Fruit fly (Drosophila melanogaster): Measurements from ENCODE around the gene CG31633.

The CG31633 gene

dm6 chr2L:6644421-6645059 is 11.6 kb downstream of the CG31633 start:
- TF ChIP-seq tai (GFP tag; optimal IDR thresholded peaks at IDR 0.05) (peak; percentile 35), Hnf4 (GFP tag; optimal IDR thresholded peaks at IDR 0.05) (no peak), sage (GFP tag; optimal IDR thresholded peaks at IDR 0.05) (peak; percentile 51), dsf (GFP tag; optimal IDR thresholded peaks at IDR 0.05; ENCODE audit: borderline replicate concordance) (no peak), h (GFP tag; optimal IDR thresholded peaks at IDR 0.05) (no peak), N (GFP tag; optimal IDR thresholded peaks at IDR 0.05) (no peak), Hr83 (GFP tag; optimal IDR thresholded peaks at IDR 0.05; ENCODE audit: poor library complexity, severe bottlenecking) (no peak), foxo (GFP tag; optimal IDR thresholded peaks at IDR 0.05) (peak in 1 of 2 experiments; percentile 67), lola (GFP tag; optimal IDR thresholded peaks at IDR 0.05) (peak; percentile 13), CG32264 (GFP tag; optimal IDR thresholded peaks at IDR 0.05) (peak; percentile 11), ey (GFP tag; optimal IDR thresholded peaks at IDR 0.05) (no peak), Dif (GFP tag; optimal IDR thresholded peaks at IDR 0.05; ENCODE audit: partially characterized antibody) (no peak), Sp1 (GFP tag; optimal IDR thresholded peaks at IDR 0.05) (peak; percentile 4), brk (GFP tag; optimal IDR thresholded peaks at IDR 0.05) (peak; percentile 8), Rel (GFP tag; optimal IDR thresholded peaks at IDR 0.05) (peak; percentile 61), Rel (tag; optimal IDR thresholded peaks at IDR 0.05) (no peak), Mio (GFP tag; optimal IDR thresholded peaks at IDR 0.05) (no peak), sv (GFP tag; optimal IDR thresholded peaks at IDR 0.05) (no peak), Abd-B (GFP tag; optimal IDR thresholded peaks at IDR 0.05) (no peak), psq (GFP tag; optimal IDR thresholded peaks at IDR 0.05) (peak; percentile 97), Jra (GFP tag; optimal IDR thresholded peaks at IDR 0.05) (no peak), Vsx2 (GFP tag; optimal IDR thresholded peaks at IDR 0.05; ENCODE audit: partially characterized antibody) (peak; percentile 7), rgr (GFP tag; optimal IDR thresholded peaks at IDR 0.05) (peak; percentile 4), CrebA (GFP tag; optimal IDR thresholded peaks at IDR 0.05; ENCODE audit: borderline replicate concordance) (no peak)

DNA sequence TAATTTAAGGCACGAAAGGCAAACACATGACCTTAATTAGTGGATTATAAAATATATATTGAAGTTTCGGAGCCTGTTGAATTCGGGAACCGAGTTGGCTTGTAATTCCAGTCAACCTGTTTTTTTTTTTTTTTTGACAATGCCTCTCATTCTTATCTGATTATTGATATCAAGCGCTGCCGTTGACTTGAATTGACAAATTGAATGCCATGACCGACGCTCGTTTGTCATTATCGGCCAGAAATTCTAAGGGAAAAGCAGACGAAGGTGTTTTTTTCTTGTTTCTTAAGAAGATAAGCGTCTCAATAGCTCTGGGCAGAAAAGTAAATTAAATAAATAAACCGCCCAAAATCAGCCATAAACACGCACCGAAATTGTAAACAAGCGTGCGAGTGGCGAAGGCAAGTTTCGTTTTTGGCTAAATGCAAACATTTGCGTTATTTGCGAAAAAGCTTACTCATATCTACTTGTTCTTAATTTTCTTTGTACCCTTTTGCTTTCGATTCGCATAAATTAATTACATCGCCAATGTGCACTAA is 12.8 kb downstream of the CG31633 start:
- no peak for TF ChIP-seq dmrt93B (GFP tag; optimal IDR thresholded peaks at IDR 0.05)
- no peak for TF ChIP-seq Hr83 (GFP tag; optimal IDR thresholded peaks at IDR 0.05; ENCODE audit: poor library complexity, severe bottlenecking)
- TF ChIP-seq dsf (GFP tag; optimal IDR thresholded peaks at IDR 0.05; ENCODE audit: borderline replicate concordance), result no peak
- TF ChIP-seq brk (GFP tag; optimal IDR thresholded peaks at IDR 0.05), result no peak
- no peak for TF ChIP-seq tai (GFP tag; optimal IDR thresholded peaks at IDR 0.05)
- TF ChIP-seq sage (GFP tag; optimal IDR thresholded peaks at IDR 0.05), result peak; percentile 25
- no peak for TF ChIP-seq Dfd (GFP tag; optimal IDR thresholded peaks at IDR 0.05)
- no peak for TF ChIP-seq fru (GFP tag; optimal IDR thresholded peaks at IDR 0.05)
- no peak for TF ChIP-seq br (GFP tag; optimal IDR thresholded peaks at IDR 0.05)
- no peak for TF ChIP-seq N (GFP tag; optimal IDR thresholded peaks at IDR 0.05)
- no peak for TF ChIP-seq Vsx2 (GFP tag; optimal IDR thresholded peaks at IDR 0.05; ENCODE audit: partially characterized antibody)
- TF ChIP-seq h (GFP tag; optimal IDR thresholded peaks at IDR 0.05), result peak; percentile 19
- TF ChIP-seq CrebA (GFP tag; optimal IDR thresholded peaks at IDR 0.05; ENCODE audit: borderline replicate concordance), result peak; percentile 32
- no peak for TF ChIP-seq sv (GFP tag; optimal IDR thresholded peaks at IDR 0.05)
- peak in 1 of 2 experiments; percentile 11 for TF ChIP-seq foxo (GFP tag; optimal IDR thresholded peaks at IDR 0.05)
- TF ChIP-seq pan (optimal IDR thresholded peaks at IDR 0.05), result no peak
- TF ChIP-seq woc (GFP tag; optimal IDR thresholded peaks at IDR 0.05), result no peak
- no peak for TF ChIP-seq dl (GFP tag; optimal IDR thresholded peaks at IDR 0.05; ENCODE audit: insufficient read depth in 1 of 2, partially characterized antibody in 2 of 2)
- TF ChIP-seq Hnf4 (GFP tag; optimal IDR thresholded peaks at IDR 0.05), result no peak
- no peak for TF ChIP-seq jim (GFP tag; optimal IDR thresholded peaks at IDR 0.05)
- TF ChIP-seq Abd-B (GFP tag; optimal IDR thresholded peaks at IDR 0.05), result no peak
- TF ChIP-seq psq (GFP tag; optimal IDR thresholded peaks at IDR 0.05), result peak; percentile 33
- no peak for TF ChIP-seq HLH106 (tag; optimal IDR thresholded peaks at IDR 0.05)
- no peak for TF ChIP-seq ey (GFP tag; optimal IDR thresholded peaks at IDR 0.05)
- peak; percentile 25 for TF ChIP-seq Jra (GFP tag; optimal IDR thresholded peaks at IDR 0.05)
- TF ChIP-seq CG32264 (GFP tag; optimal IDR thresholded peaks at IDR 0.05), result no peak
- TF ChIP-seq usp (GFP tag; optimal IDR thresholded peaks at IDR 0.05), result no peak
- no peak for TF ChIP-seq Dif (GFP tag; optimal IDR thresholded peaks at IDR 0.05; ENCODE audit: partially characterized antibody)
- TF ChIP-seq Sp1 (GFP tag; optimal IDR thresholded peaks at IDR 0.05), result no peak
- TF ChIP-seq Mio (GFP tag; optimal IDR thresholded peaks at IDR 0.05), result no peak
- TF ChIP-seq Rel (GFP tag; optimal IDR thresholded peaks at IDR 0.05), result no peak
- no peak for TF ChIP-seq Rel (tag; optimal IDR thresholded peaks at IDR 0.05)
- TF ChIP-seq CG9705 (GFP tag; optimal IDR thresholded peaks at IDR 0.05), result no peak
- TF ChIP-seq OdsH (GFP tag; optimal IDR thresholded peaks at IDR 0.05), result peak; percentile 19
- no peak for TF ChIP-seq rgr (GFP tag; optimal IDR thresholded peaks at IDR 0.05)
- no peak for TF ChIP-seq Myc (optimal IDR thresholded peaks at IDR 0.05)
- TF ChIP-seq Hr78 (GFP tag; optimal IDR thresholded peaks at IDR 0.05), result no peak
- no peak for TF ChIP-seq lola (GFP tag; optimal IDR thresholded peaks at IDR 0.05)
- no peak for TF ChIP-seq GATAd (GFP tag; optimal IDR thresholded peaks at IDR 0.05)

All from whole organism, wandering third instar larva.